Fruit fly (Drosophila melanogaster) whole organism, wandering third instar larva: Measurements from ENCODE around the gene CG3036.

Experiments used
- Abd-B ChIP-seq: fragments of >200 bp; optimal IDR thresholded peaks from 2 replicates; lab custom pipeline; 2017; ENCODE audit warnings: missing biosample characterization, missing genetic modification characterization
- CG32264 ChIP-seq: fragments of 200-800 bp; sonication (Bioruptor generic); optimal IDR thresholded peaks from 2 replicates; lab custom pipeline; 2016; ENCODE audit warnings: missing biosample characterization, missing genetic modification characterization
- CG9705 ChIP-seq: fragments of 200-800 bp; sonication (Bioruptor generic); optimal IDR thresholded peaks from 2 replicates; lab custom pipeline; 2018; ENCODE audit warnings: missing biosample characterization, mild to moderate bottlenecking, missing genetic modification characterization
- CrebA ChIP-seq: fragments of 200-800 bp; sonication (Bioruptor generic); optimal IDR thresholded peaks from 2 replicates; lab custom pipeline; 2016; ENCODE audit warnings: missing biosample characterization, mild to moderate bottlenecking, missing genetic modification characterization, borderline replicate concordance
- Dfd ChIP-seq: fragments of >200 bp; optimal IDR thresholded peaks from 2 replicates; lab custom pipeline; 2017; ENCODE audit warnings: missing biosample characterization, missing genetic modification characterization
- Dif ChIP-seq: fragments of 200-275, 200-300 bp; sonication (Bioruptor generic); optimal IDR thresholded peaks from 2 replicates; lab custom pipeline; 2018; ENCODE audit warnings: missing biosample characterization, missing genetic modification characterization; ENCODE audit not compliant: partially characterized antibody
- GATAd ChIP-seq: sonication (Bioruptor generic); optimal IDR thresholded peaks from 2 replicates; lab custom pipeline; 2016; ENCODE audit warnings: missing biosample characterization, missing genetic modification characterization
- HLH106 ChIP-seq: fragments of 200-800 bp; optimal IDR thresholded peaks from 3 replicates; lab custom pipeline; 2019; ENCODE audit warnings: missing biosample characterization, mild to moderate bottlenecking, missing genetic modification characterization, moderate library complexity
- Hnf4 ChIP-seq: fragments of 200-800 bp; sonication (Bioruptor generic); optimal IDR thresholded peaks from 2 replicates; lab custom pipeline; 2016; ENCODE audit warnings: missing biosample characterization, mild to moderate bottlenecking, missing genetic modification characterization
- Hr78 ChIP-seq: fragments of >200 bp; optimal IDR thresholded peaks from 2 replicates; lab custom pipeline; 2017; ENCODE audit warnings: missing biosample characterization, missing genetic modification characterization
- Hr83 ChIP-seq: fragments of 200-300 bp; sonication (Bioruptor generic); optimal IDR thresholded peaks from 2 replicates; lab custom pipeline; 2016; ENCODE audit warnings: missing biosample characterization, mild to moderate bottlenecking, missing genetic modification characterization, moderate library complexity; ENCODE audit not compliant: poor library complexity, severe bottlenecking
- Jra ChIP-seq: sonication (Bioruptor generic); optimal IDR thresholded peaks from 2 replicates; lab custom pipeline; 2016; ENCODE audit warnings: missing biosample characterization, missing genetic modification characterization
- Mio ChIP-seq: sonication (Bioruptor generic); optimal IDR thresholded peaks from 2 replicates; lab custom pipeline; 2016; ENCODE audit warnings: missing biosample characterization, missing genetic modification characterization
- Myc ChIP-seq: fragments of >200 bp; optimal IDR thresholded peaks from 2 replicates; lab custom pipeline; 2017
- N ChIP-seq: fragments of >200 bp; optimal IDR thresholded peaks from 2 replicates; lab custom pipeline; 2018; ENCODE audit warnings: missing biosample characterization, missing external identifiers, missing genetic modification characterization
- OdsH ChIP-seq: fragments of 200-800 bp; sonication (Bioruptor generic); optimal IDR thresholded peaks from 2 replicates; lab custom pipeline; 2016; ENCODE audit warnings: missing biosample characterization, mild to moderate bottlenecking, missing genetic modification characterization
- Sp1 ChIP-seq: fragments of 200-800 bp; sonication (Bioruptor generic); optimal IDR thresholded peaks from 3 replicates; lab custom pipeline; 2019; ENCODE audit warnings: missing biosample characterization, mild to moderate bottlenecking, missing genetic modification characterization, moderate library complexity
- br ChIP-seq: fragments of 200-800 bp; sonication (Bioruptor generic); optimal IDR thresholded peaks from 2 replicates; lab custom pipeline; 2016; ENCODE audit warnings: missing biosample characterization, missing genetic modification characterization
- brk ChIP-seq: fragments of 200-800 bp; sonication (Bioruptor generic); optimal IDR thresholded peaks from 2 replicates; lab custom pipeline; 2016; ENCODE audit warnings: missing biosample characterization, mild to moderate bottlenecking, missing genetic modification characterization
- dl ChIP-seq, 2 experiments: fragments of 175-275, 200-275 bp in 1 of 2; fragments of 200-275 bp in 1 of 2; sonication (Bioruptor generic); optimal IDR thresholded peaks; lab custom pipeline; 2018; ENCODE audit warnings: mild to moderate bottlenecking in 2 of 2, missing biosample characterization in 2 of 2, missing genetic modification characterization in 2 of 2, moderate library complexity in 2 of 2; ENCODE audit not compliant: partially characterized antibody in 2 of 2, insufficient read depth in 1 of 2
- dmrt93B ChIP-seq: fragments of 200-800 bp; sonication (Bioruptor generic); optimal IDR thresholded peaks from 2 replicates; lab custom pipeline; 2018; ENCODE audit warnings: missing biosample characterization, mild to moderate bottlenecking, missing genetic modification characterization
- dsf ChIP-seq: sonication (Bioruptor generic); optimal IDR thresholded peaks from 2 replicates; lab custom pipeline; 2016; ENCODE audit warnings: missing biosample characterization, missing genetic modification characterization, borderline replicate concordance
- ey ChIP-seq: fragments of 200-800 bp; sonication (Bioruptor generic); optimal IDR thresholded peaks from 2 replicates; lab custom pipeline; 2016; ENCODE audit warnings: missing biosample characterization, missing genetic modification characterization
- foxo ChIP-seq, 2 experiments: fragments of 200-800 bp; sonication (Bioruptor generic); optimal IDR thresholded peaks; 2 replicates in 1 of 2; 3 replicates in 1 of 2; lab custom pipeline; 2016 to 2017; ENCODE audit warnings: missing biosample characterization in 2 of 2, missing genetic modification characterization in 2 of 2
- fru ChIP-seq: fragments of 200-800 bp; sonication (Bioruptor generic); optimal IDR thresholded peaks from 3 replicates; lab custom pipeline; 2016; ENCODE audit warnings: missing biosample characterization, mild to moderate bottlenecking, missing genetic modification characterization
- h ChIP-seq: fragments of 200-800 bp; sonication (Bioruptor generic); optimal IDR thresholded peaks from 3 replicates; lab custom pipeline; 2016; ENCODE audit warnings: missing biosample characterization, mild to moderate bottlenecking, missing genetic modification characterization
- jim ChIP-seq: fragments of 175-275, 200-325 bp; sonication (Bioruptor generic); optimal IDR thresholded peaks from 2 replicates; lab custom pipeline; 2016; ENCODE audit warnings: missing biosample characterization, mild to moderate bottlenecking, missing genetic modification characterization
- lola ChIP-seq: fragments of >200 bp; optimal IDR thresholded peaks from 2 replicates; lab custom pipeline; 2017; ENCODE audit warnings: missing biosample characterization, missing genetic modification characterization
- pan ChIP-seq: fragments of >200 bp; optimal IDR thresholded peaks from 2 replicates; lab custom pipeline; 2017
- psq ChIP-seq: fragments of 200-800 bp; sonication (Bioruptor generic); optimal IDR thresholded peaks from 3 replicates; lab custom pipeline; 2017; ENCODE audit warnings: missing biosample characterization, mild to moderate bottlenecking, missing genetic modification characterization, moderate library complexity
- rgr ChIP-seq: fragments of 200-800 bp; sonication (Bioruptor generic); optimal IDR thresholded peaks from 3 replicates; lab custom pipeline; 2016; ENCODE audit warnings: missing biosample characterization, mild to moderate bottlenecking, missing genetic modification characterization
- sage ChIP-seq: fragments of 200-800 bp; sonication (Bioruptor generic); optimal IDR thresholded peaks from 2 replicates; lab custom pipeline; 2016; ENCODE audit warnings: missing biosample characterization, mild to moderate bottlenecking, missing genetic modification characterization
- sv ChIP-seq: fragments of 200-800 bp; sonication (Bioruptor generic); optimal IDR thresholded peaks from 3 replicates; lab custom pipeline; 2016; ENCODE audit warnings: missing biosample characterization, missing genetic modification characterization
- tai ChIP-seq: sonication (Bioruptor generic); optimal IDR thresholded peaks from 2 replicates; lab custom pipeline; 2016; ENCODE audit warnings: missing biosample characterization, missing genetic modification characterization
- usp ChIP-seq: fragments of >200 bp; optimal IDR thresholded peaks from 2 replicates; lab custom pipeline; 2017; ENCODE audit warnings: missing biosample characterization, missing genetic modification characterization
- woc ChIP-seq: sonication (Bioruptor generic); optimal IDR thresholded peaks from 2 replicates; lab custom pipeline; 2016; ENCODE audit warnings: missing biosample characterization, mild to moderate bottlenecking, missing genetic modification characterization

The CG3036 gene

dm6 chr2L:4932284-4932683 lies 40.4 kb downstream of the CG3036 start, which contains the start of gene hoe1:
hoe1 (minus strand) TSS chr2L:4932384.
- no peak for TF ChIP-seq Dif (GFP tag; lab: Kevin White, UChicago)

DNA sequence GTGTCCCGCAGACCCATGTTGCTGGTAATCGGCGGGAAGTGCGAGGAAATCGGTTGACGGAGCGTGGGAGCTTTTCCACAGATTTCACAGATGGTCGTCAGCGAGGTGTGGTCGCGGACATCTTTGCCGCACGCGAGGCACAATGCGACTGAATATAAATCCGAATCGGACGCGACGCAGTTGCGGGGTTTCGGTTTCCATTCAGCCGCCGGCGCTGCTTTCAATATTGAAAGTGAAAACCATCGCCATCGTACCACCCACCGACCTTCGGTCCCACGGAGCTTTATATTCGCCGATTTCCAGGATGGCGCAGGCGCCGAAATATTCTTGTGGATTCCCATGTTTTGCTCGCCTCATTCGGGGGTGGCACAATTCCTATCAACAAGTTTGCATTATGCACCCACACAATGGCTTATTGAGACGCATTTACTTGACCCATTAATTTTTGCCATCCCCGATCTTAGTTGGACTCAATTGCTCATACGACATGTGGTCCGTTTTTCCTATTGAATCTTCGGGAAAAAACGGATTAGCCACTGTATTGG lies 44.5 kb downstream of the CG3036 start, which contains the start of gene hoe2:
Gene hoe2 (minus strand): TSS at position 126 of the 545 bp plus-strand sequence.
- TF ChIP-seq dmrt93B (GFP tag; lab: Kevin White, UChicago) (no peak), lola (no peak), jim (GFP tag; lab: Kevin White, UChicago) (no peak), Hr83 (GFP tag; lab: Kevin White, UChicago) (no peak), sv (GFP tag; lab: Kevin White, UChicago) (no peak), Myc (lab: Kevin White, UChicago) (no peak), Dif (GFP tag; lab: Kevin White, UChicago) (no peak), GATAd (no peak), h (no peak), Sp1 (GFP tag; lab: Kevin White, UChicago) (no peak), CG32264 (GFP tag; lab: Kevin White, UChicago) (no peak), OdsH (GFP tag; lab: Kevin White, UChicago) (no peak), Hr78 (GFP tag; lab: Kevin White, UChicago) (no peak), ey (GFP tag; lab: Kevin White, UChicago) (no peak), psq (no peak), Jra (GFP tag; lab: Kevin White, UChicago) (no peak)

DNA sequence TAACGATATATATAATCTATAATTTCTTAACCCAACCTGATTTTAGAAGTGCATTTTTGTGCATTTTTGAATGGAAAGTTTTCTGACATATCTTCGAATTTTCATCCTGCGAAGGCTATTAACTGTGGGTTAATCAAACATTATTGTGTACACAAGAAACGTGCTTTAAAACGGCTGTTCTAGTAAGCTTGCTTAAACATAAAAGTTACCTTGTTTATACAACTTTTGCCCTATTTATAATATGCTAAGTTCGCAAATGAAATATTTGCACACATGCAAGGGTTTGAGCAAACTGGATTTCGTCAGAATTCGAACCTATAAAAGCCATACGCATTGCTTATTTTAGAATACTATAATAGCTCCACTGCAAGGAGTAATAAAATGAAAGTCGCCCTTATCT lies 45.1 kb downstream of the CG3036 start, which contains the start of gene Sgs1:
Gene Sgs1 (plus strand): TSS at position 350 of the 400 bp plus-strand sequence.
- TF ChIP-seq Abd-B (GFP tag; lab: Kevin White, UChicago): no peak
- TF ChIP-seq ey (GFP tag; lab: Kevin White, UChicago): no peak
- no peak for TF ChIP-seq Hr78 (GFP tag; lab: Kevin White, UChicago)
- TF ChIP-seq rgr: peak; percentile 65
- peak; percentile 95 for TF ChIP-seq Hr83 (GFP tag; lab: Kevin White, UChicago)
- no peak for TF ChIP-seq Mio
- TF ChIP-seq CG9705 (GFP tag; lab: Kevin White, UChicago): no peak
- peak; percentile 2 for TF ChIP-seq CrebA (GFP tag; lab: Kevin White, UChicago)
- no peak for TF ChIP-seq usp (GFP tag; lab: Kevin White, UChicago)
- no peak for TF ChIP-seq CG32264 (GFP tag; lab: Kevin White, UChicago)
- TF ChIP-seq Hnf4: peak; percentile 28
- no peak for TF ChIP-seq Dif (GFP tag; lab: Kevin White, UChicago)
- no peak for TF ChIP-seq dsf
- TF ChIP-seq dl (GFP tag; optimal IDR thresholded peaks at IDR 0.05; lab: Kevin White, UChicago; ENCODE audit: insufficient read depth in 1 of 2, partially characterized antibody in 2 of 2): no peak
- TF ChIP-seq Myc (lab: Kevin White, UChicago): no peak
- TF ChIP-seq HLH106 (tag; lab: Kevin White, UChicago): no peak
- TF ChIP-seq jim (GFP tag; lab: Kevin White, UChicago): peak; percentile 5
- TF ChIP-seq Dfd (GFP tag; lab: Kevin White, UChicago): no peak
- TF ChIP-seq tai (GFP tag; lab: Kevin White, UChicago): no peak
- TF ChIP-seq sv (GFP tag; lab: Kevin White, UChicago): no peak
- TF ChIP-seq fru (GFP tag; lab: Kevin White, UChicago): peak; percentile 57
- peak; percentile 22 for TF ChIP-seq Sp1 (GFP tag; lab: Kevin White, UChicago)
- no peak for TF ChIP-seq sage (GFP tag; lab: Kevin White, UChicago)
- TF ChIP-seq OdsH (GFP tag; lab: Kevin White, UChicago): peak; percentile 48
- peak; percentile 15 for TF ChIP-seq psq
- no peak for TF ChIP-seq GATAd
- no peak for TF ChIP-seq woc (GFP tag; lab: Kevin White, UChicago)
- no peak for TF ChIP-seq br (GFP tag; lab: Kevin White, UChicago)
- no peak for TF ChIP-seq N (GFP tag; lab: Kevin White, UChicago)
- TF ChIP-seq lola: no peak
- TF ChIP-seq Jra (GFP tag; lab: Kevin White, UChicago): no peak
- TF ChIP-seq brk (GFP tag; lab: Kevin White, UChicago): peak; percentile 70
- peak; percentile 80 for TF ChIP-seq h
- TF ChIP-seq pan (lab: Kevin White, UChicago): no peak
- peak in 1 of 2 experiments; percentile 8 for TF ChIP-seq foxo (GFP tag; optimal IDR thresholded peaks at IDR 0.05; lab: Kevin White, UChicago)
- TF ChIP-seq, all 38 proteins: peak for 12
